Worm (Caenorhabditis elegans): ENCODE data around the gene F09B12.5.

- TF ChIP-seq lin-13 (GFP tag; optimal IDR thresholded peaks at IDR 0.05) (no peak), unc-86 (tag; optimal IDR thresholded peaks at IDR 0.05) (no peak), aha-1 (tag; optimal IDR thresholded peaks at IDR 0.05) (no peak), nhr-11 (tag; optimal IDR thresholded peaks at IDR 0.05) (no peak), dsc-1 (tag; optimal IDR thresholded peaks at IDR 0.05) (no peak)
Measured at ce11 chrX:15057900-15058299, 26.6 kb upstream of the F09B12.5 start.
